Worm (Caenorhabditis elegans): ENCODE data around the gene F48E8.4.

The F48E8.4 gene

DNA sequence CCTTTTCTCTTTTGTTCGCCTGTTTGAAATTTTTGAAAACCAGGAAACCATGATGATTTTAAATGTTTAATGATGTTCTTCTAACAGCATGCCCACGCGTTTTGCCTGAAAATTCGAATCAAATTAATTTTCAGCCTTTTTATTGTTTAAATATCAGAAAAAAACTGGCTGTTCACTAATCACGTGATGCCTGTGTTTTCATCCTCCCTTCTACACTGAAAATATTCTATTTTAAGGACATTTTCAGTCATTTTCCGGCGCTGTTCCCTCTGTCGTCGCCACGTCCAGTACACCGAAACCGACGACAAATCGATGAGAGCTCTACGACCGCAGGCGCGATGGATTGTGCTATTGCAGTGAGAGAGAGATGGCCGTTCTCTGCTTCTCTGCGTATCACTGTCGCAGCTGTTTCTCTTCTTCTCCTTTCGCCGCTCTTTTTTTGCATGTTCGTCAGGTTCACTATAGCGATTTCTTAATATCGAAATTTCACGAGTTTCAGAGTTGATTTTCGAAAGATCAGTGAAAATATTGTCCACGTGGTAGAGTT, 3.6 kb upstream of the F48E8.4 start, which contains the start of gene F48E8.8:
TSS of gene F48E8.8 (minus strand) at position 51 of the 547 bp plus-strand sequence.
- TF ChIP-seq unc-120 (tag; optimal IDR thresholded peaks at IDR 0.05; ENCODE audit: poor library complexity, severe bottlenecking) (peak; percentile 70), nhr-12 (tag; optimal IDR thresholded peaks at IDR 0.05) (no peak), sptf-1 (tag; optimal IDR thresholded peaks at IDR 0.05) (no peak), drap-1 (GFP tag; optimal IDR thresholded peaks at IDR 0.05) (no peak), unc-39 (tag; optimal IDR thresholded peaks at IDR 0.05) (no peak), lsy-2 (tag; optimal IDR thresholded peaks at IDR 0.05) (peak; percentile 49), ceh-43 (GFP tag; optimal IDR thresholded peaks at IDR 0.05) (no peak), zip-8 (tag; optimal IDR thresholded peaks at IDR 0.05) (no peak), blmp-1 (tag; optimal IDR thresholded peaks at IDR 0.05) (no peak), nhr-28 (tag; optimal IDR thresholded peaks at IDR 0.05) (no peak), ham-2 (GFP tag; optimal IDR thresholded peaks at IDR 0.05) (no peak), lin-32 (GFP tag; optimal IDR thresholded peaks at IDR 0.05) (no peak), elt-1 (tag; optimal IDR thresholded peaks at IDR 0.05; ENCODE audit: borderline replicate concordance, insufficient read depth) (no peak), mep-1 (tag; optimal IDR thresholded peaks at IDR 0.05) (peak; percentile 28), ztf-11 (tag; optimal IDR thresholded peaks at IDR 0.05) (no peak), hlh-1 (tag; optimal IDR thresholded peaks at IDR 0.05) (peak; percentile 87), ceh-83 (GFP tag; optimal IDR thresholded peaks at IDR 0.05) (no peak), ces-1 (GFP tag; optimal IDR thresholded peaks at IDR 0.05) (peak; percentile 30), lin-13 (tag; optimal IDR thresholded peaks at IDR 0.05) (peak; percentile 11), pha-4 (tag; optimal IDR thresholded peaks at IDR 0.05) (no peak), cnd-1 (tag; optimal IDR thresholded peaks at IDR 0.05) (no peak), elt-3 (tag; optimal IDR thresholded peaks at IDR 0.05) (no peak), ceh-39 (tag; optimal IDR thresholded peaks at IDR 0.05) (no peak), snpc-4 (tag; optimal IDR thresholded peaks at IDR 0.05) (no peak)

DNA sequence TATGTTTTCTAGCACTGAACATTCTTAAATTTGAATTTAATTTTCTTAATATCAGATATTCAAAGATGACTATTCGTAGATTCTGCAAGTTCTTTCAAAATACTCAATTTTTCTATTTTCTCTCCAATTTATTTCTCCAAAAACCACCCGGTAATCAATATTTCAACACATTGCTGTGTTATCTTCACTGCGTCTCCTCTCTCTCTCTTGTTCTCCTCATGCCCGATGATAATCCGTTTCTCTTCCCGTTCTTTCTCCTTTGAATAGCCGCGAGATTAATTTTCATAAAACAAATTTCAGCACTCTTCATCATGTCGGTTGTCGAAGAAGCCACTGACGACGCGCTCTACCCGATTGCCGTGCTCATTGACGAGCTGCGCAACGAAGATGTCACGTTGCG, 3.0 kb upstream of the F48E8.4 start, which contains the start of gene paa-1:
TSS of gene paa-1 (plus strand) at position 301 of the 400 bp plus-strand sequence.
- TF ChIP-seq mep-1 (tag; optimal IDR thresholded peaks at IDR 0.05) (no peak), zip-8 (tag; optimal IDR thresholded peaks at IDR 0.05) (no peak), ceh-39 (tag; optimal IDR thresholded peaks at IDR 0.05) (no peak), ztf-11 (tag; optimal IDR thresholded peaks at IDR 0.05) (no peak)

DNA sequence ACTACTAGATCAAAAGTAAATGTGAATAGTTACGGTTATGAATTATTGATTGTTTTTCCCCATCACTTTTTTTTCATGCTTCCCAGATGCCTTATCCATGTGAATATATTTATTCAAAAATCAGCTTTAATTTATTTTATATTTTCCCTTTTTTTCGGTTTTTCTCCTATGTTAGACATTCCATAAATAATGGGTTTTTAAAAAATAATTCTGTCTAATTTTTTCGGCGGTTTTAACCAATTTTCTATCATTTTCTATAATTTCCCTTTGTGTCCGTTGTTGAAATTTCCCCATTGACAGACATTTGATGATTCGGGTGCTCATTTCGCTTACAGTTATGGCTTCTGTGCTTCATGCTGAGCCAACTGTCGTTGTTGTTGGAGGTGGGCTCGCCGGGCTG, 7.7 kb downstream of the F48E8.4 start, which contains the start of gene F48E8.3:
TSS of gene F48E8.3 (plus strand) at position 301 of the 400 bp plus-strand sequence.
- TF ChIP-seq ztf-11 (tag; optimal IDR thresholded peaks at IDR 0.05) (no peak), bed-3 (GFP tag; optimal IDR thresholded peaks at IDR 0.05) (no peak), mls-2 (tag; optimal IDR thresholded peaks at IDR 0.05) (no peak), snpc-4 (tag; optimal IDR thresholded peaks at IDR 0.05) (no peak), ceh-39 (tag; optimal IDR thresholded peaks at IDR 0.05) (no peak), nhr-237 (tag; optimal IDR thresholded peaks at IDR 0.05) (no peak), blmp-1 (tag; optimal IDR thresholded peaks at IDR 0.05) (no peak), cnd-1 (tag; optimal IDR thresholded peaks at IDR 0.05) (no peak), zip-8 (tag; optimal IDR thresholded peaks at IDR 0.05) (no peak), elt-3 (tag; optimal IDR thresholded peaks at IDR 0.05) (no peak), lin-32 (GFP tag; optimal IDR thresholded peaks at IDR 0.05) (no peak), unc-62 (GFP tag; optimal IDR thresholded peaks at IDR 0.05) (no peak)

DNA sequence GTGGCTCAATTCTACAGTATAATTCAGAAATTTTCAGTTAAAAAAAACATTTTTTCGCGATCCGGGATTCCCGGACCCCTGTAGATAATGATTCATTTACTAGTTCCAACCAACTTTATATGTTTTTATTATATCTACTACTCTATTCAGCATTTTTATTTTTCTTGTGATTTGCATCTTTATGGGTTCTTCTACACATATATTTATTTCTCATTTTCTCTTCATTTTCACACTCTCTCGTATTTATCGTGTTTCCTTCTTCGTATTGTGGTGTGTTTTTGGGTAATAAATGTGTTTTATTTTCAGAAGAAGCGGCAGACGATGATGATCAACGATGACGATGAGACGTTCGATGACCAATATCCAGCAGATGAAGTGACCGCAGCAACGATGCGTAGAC, 10.7 kb downstream of the F48E8.4 start, which contains the start of gene F48E8.2:
TSS of gene F48E8.2 (plus strand) at position 301 of the 400 bp plus-strand sequence.
- TF ChIP-seq lin-32 (GFP tag; optimal IDR thresholded peaks at IDR 0.05) (no peak), ceh-83 (GFP tag; optimal IDR thresholded peaks at IDR 0.05) (no peak), lsy-2 (tag; optimal IDR thresholded peaks at IDR 0.05) (no peak)

DNA sequence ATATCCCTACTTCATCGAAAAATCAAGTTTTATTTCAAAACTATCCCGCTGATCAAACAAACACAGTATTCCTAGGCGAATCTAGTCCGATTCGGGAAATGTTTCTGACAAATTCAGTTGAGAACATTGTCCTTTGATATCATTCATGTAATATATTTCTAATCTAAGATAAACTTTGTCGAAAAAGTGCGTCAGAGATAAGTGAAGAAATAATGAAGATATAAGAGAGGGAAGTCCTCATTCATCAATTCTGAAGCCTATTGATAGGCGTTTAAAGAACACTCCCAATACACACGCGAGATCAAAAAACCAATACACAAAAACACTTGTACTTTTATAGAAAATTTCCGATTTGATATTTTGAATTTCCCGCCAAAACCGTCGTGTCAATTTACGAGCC, 11.5 kb downstream of the F48E8.4 start:
- TF ChIP-seq ces-1 (GFP tag; optimal IDR thresholded peaks at IDR 0.05), result no peak
- no peak for TF ChIP-seq lin-32 (GFP tag; optimal IDR thresholded peaks at IDR 0.05)
- TF ChIP-seq nhr-76 (tag; optimal IDR thresholded peaks at IDR 0.05), result no peak
- TF ChIP-seq mep-1 (tag; optimal IDR thresholded peaks at IDR 0.05), result no peak

DNA sequence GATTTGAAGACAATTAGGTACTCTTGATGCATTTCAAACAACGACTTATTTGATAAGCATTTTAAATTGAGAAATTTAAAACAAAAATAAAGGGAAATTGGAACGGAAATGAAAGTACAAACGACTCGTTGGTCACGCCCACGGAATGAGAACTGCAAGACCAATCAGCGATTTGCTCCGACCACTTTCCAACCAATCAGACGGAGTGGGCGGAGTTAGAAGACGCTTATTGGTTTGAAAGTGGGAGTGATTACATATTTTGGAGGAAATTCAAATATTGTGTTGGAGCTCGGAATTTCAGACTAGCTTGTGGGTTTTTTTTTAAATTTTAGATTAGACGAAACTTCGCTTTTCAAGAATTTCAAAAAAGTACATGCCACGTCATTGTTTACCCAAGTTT, 15.7 kb downstream of the F48E8.4 start:
- no peak for TF ChIP-seq lin-32 (GFP tag; optimal IDR thresholded peaks at IDR 0.05)
- TF ChIP-seq cnd-1 (tag; optimal IDR thresholded peaks at IDR 0.05), result no peak
- TF ChIP-seq mep-1 (tag; optimal IDR thresholded peaks at IDR 0.05), result no peak
- TF ChIP-seq pha-4 (tag; optimal IDR thresholded peaks at IDR 0.05), result no peak
- TF ChIP-seq nhr-28 (tag; optimal IDR thresholded peaks at IDR 0.05), result no peak
